Fruit fly (Drosophila melanogaster): Measurements from ENCODE around the gene Nepl15.

Nepl15 gene

dm6 chr3R:22724149-22724973 lies 41.6 kb downstream of the Nepl15 start, which contains the start of gene Irp-1A (continued):
- TF ChIP-seq Eip74EF (GFP tag; optimal IDR thresholded peaks at IDR 0.05) (peak in 1 of 2 experiments; percentile 73), CG10274 (GFP tag; optimal IDR thresholded peaks at IDR 0.05) (no peak), esg (GFP tag; conservative IDR thresholded peaks at IDR 0.05) (peak; percentile 47; the same call in 1 of the 2 replicates), croc (GFP tag; conservative IDR thresholded peaks at IDR 0.05) (0 out of 3 replicates have a peak, but pooled peaks have one; percentile 39), Bdp1 (GFP tag; optimal IDR thresholded peaks at IDR 0.05) (peak; percentile 3), CG1602 (GFP tag; optimal IDR thresholded peaks at IDR 0.05) (peak; percentile 45), Dip2 (GFP tag; IDR thresholded peaks at IDR 0.05) (no peak), CG3065 (GFP tag; optimal IDR thresholded peaks at IDR 0.05) (peak; percentile 65), E2f2 (GFP tag; IDR thresholded peaks at IDR 0.05) (peak; percentile 60), seq (GFP tag; IDR thresholded peaks at IDR 0.05) (no peak), H15 (GFP tag; IDR thresholded peaks at IDR 0.05) (peak; percentile 45; the same call in 1 of the 3 replicates), CG1832 (GFP tag; optimal IDR thresholded peaks at IDR 0.05) (no peak), CG32532 (GFP tag; IDR thresholded peaks at IDR 0.05) (peak; percentile 89), Six4 (GFP tag; optimal IDR thresholded peaks at IDR 0.05) (peak; percentile 71), gsb-n (tag; optimal IDR thresholded peaks at IDR 0.05) (peak; percentile 79), gcm (GFP tag; optimal IDR thresholded peaks at IDR 0.05) (peak; percentile 84), Blimp-1 (GFP tag; optimal IDR thresholded peaks at IDR 0.05) (peak; percentile 84), ara (GFP tag; IDR thresholded peaks at IDR 0.05) (no peak; the same call in 1 of the 2 replicates), CG13123 (GFP tag; optimal IDR thresholded peaks at IDR 0.05) (peak; percentile 41), slou (GFP tag; optimal IDR thresholded peaks at IDR 0.05) (peak; percentile 54), NfI (GFP tag; optimal IDR thresholded peaks at IDR 0.05) (peak; percentile 62), Myb (GFP tag; optimal IDR thresholded peaks at IDR 0.05) (peak; percentile 41), CG31224 (GFP tag; IDR thresholded peaks at IDR 0.05) (peak; percentile 53; the same call in 1 of the 2 replicates), knrl (GFP tag; IDR thresholded peaks at IDR 0.05; ENCODE audit: partially characterized antibody) (peak; percentile 82), Taf1 (GFP tag; IDR thresholded peaks at IDR 0.05) (0 out of 2 replicates have a peak, but pooled peaks have one; percentile 26), nmo (GFP tag; optimal IDR thresholded peaks at IDR 0.05) (peak; percentile 82), CG14667 (GFP tag; IDR thresholded peaks at IDR 0.05) (peak; percentile 55; the same call in 1 of the 2 replicates), sug (tag; optimal IDR thresholded peaks at IDR 0.05) (peak; percentile 100), repo (GFP tag; optimal IDR thresholded peaks at IDR 0.05) (no peak), B-H2 (GFP tag; optimal IDR thresholded peaks at IDR 0.05) (peak; percentile 53), crc (GFP tag; optimal IDR thresholded peaks at IDR 0.05) (no peak), CG13287 (GFP tag; IDR thresholded peaks at IDR 0.05; ENCODE audit: partially characterized antibody) (peak; percentile 89), Max (GFP tag; optimal IDR thresholded peaks at IDR 0.05) (peak; percentile 56), CG11456 (GFP tag; IDR thresholded peaks at IDR 0.05) (peak; percentile 73; the same call in 2 of the 3 replicates), CG12155 (GFP tag; optimal IDR thresholded peaks at IDR 0.05) (peak; percentile 69), ase (GFP tag; IDR thresholded peaks at IDR 0.05) (peak; percentile 59; the same call in 2 of the 3 replicates), CG6689 (GFP tag; IDR thresholded peaks at IDR 0.05) (peak; percentile 77), dan (GFP tag; IDR thresholded peaks at IDR 0.05) (no peak), yki (optimal IDR thresholded peaks at IDR 0.05) (no peak), sim (GFP tag; IDR thresholded peaks at IDR 0.05) (peak; percentile 8; the same call in 1 of the 2 replicates), zen (tag; optimal IDR thresholded peaks at IDR 0.05) (peak; percentile 57), bsh (GFP tag; optimal IDR thresholded peaks at IDR 0.05) (peak in 1 of 2 experiments; percentile 83), CG31441 (GFP tag; IDR thresholded peaks at IDR 0.05) (peak; percentile 87), scrt (GFP tag; optimal IDR thresholded peaks at IDR 0.05) (peak; percentile 37), Nf-YB (GFP tag; optimal IDR thresholded peaks at IDR 0.05) (peak; percentile 65), CG17359 (tag; optimal IDR thresholded peaks at IDR 0.05) (peak; percentile 83), CG16779 (GFP tag; IDR thresholded peaks at IDR 0.05) (no peak), jigr1 (GFP tag; IDR thresholded peaks at IDR 0.05) (no peak), PHDP (tag; optimal IDR thresholded peaks at IDR 0.05) (peak; percentile 90)
